Fruit fly (Drosophila melanogaster) whole organism: ENCODE data around the gene GstD10.

Experiments
- CG8478 ChIP-seq: fragments of >200 bp; optimal IDR thresholded peaks from 2 replicates; lab custom pipeline; 2018; ENCODE audit warnings: inconsistent platforms
- Dll ChIP-seq: fragments of >200 bp; optimal IDR thresholded peaks from 2 replicates; lab custom pipeline; 2017
- EcR ChIP-seq, 2 experiments: fragments of >200 bp; optimal IDR thresholded peaks; 2 replicates each; lab custom pipeline; 2017; ENCODE audit warnings: missing biosample characterization in 2 of 2, missing genetic modification characterization in 2 of 2, missing genetic modification reagents in 2 of 2
- pan ChIP-seq: fragments of >200 bp; optimal IDR thresholded peaks from 2 replicates; lab custom pipeline; 2017
- psq ChIP-seq: fragments of >200 bp; optimal IDR thresholded peaks from 2 replicates; lab custom pipeline; 2017
- usp ChIP-seq: fragments of >200 bp; optimal IDR thresholded peaks from 2 replicates; lab custom pipeline; 2017; ENCODE audit warnings: missing biosample characterization, missing genetic modification characterization, mixed read lengths

- TF ChIP-seq pan (lab: Kevin White, UChicago) (no peak), EcR (GFP tag; optimal IDR thresholded peaks at IDR 0.05; lab: Kevin White, UChicago) (no peak), usp (GFP tag; lab: Kevin White, UChicago) (no peak), psq (lab: Kevin White, UChicago) (no peak), CG8478 (lab: Kevin White, UChicago) (no peak), Dll (lab: Kevin White, UChicago) (no peak)
Observed at dm6 chr3R:12359837-12360236, 5.7 kb downstream of the GstD10 start, which contains the start of gene CG4115.
